Worm (Caenorhabditis elegans) whole organism, early embryonic: ENCODE measurements around the gene acl-6.
"Not testable (repeated sequence)": the region's sequence is repeated elsewhere in the genome, so short reads cannot be mapped to it uniquely, and the experiment has no call there.

Experiments
- B0310.2 ChIP-seq: sonication (generic microtip); optimal IDR thresholded peaks from 2 replicates; lab custom pipeline; 2016; ENCODE audit warnings: mild to moderate bottlenecking, missing genetic modification characterization, missing compliant biosample characterization
- F13C5.2 ChIP-seq: sonication (generic microtip); optimal IDR thresholded peaks from 2 replicates; lab custom pipeline; 2017; ENCODE audit warnings: mild to moderate bottlenecking, missing genetic modification characterization, inconsistent platforms, missing compliant biosample characterization
- aly-1 ChIP-seq: sonication (generic microtip); optimal IDR thresholded peaks from 2 replicates; lab custom pipeline; 2016; ENCODE audit warnings: missing genetic modification characterization, missing compliant biosample characterization
- ama-1 ChIP-seq: fragments of 150-350 bp; optimal IDR thresholded peaks from 2 replicates; lab custom pipeline; 2014
- ceh-13 ChIP-seq: fragments of 200-800 bp; sonication (Bioruptor generic); optimal IDR thresholded peaks from 2 replicates; lab custom pipeline; 2018; ENCODE audit warnings: mild to moderate bottlenecking, missing genetic modification characterization, missing compliant biosample characterization
- ceh-36 ChIP-seq: sonication (generic microtip); optimal IDR thresholded peaks from 2 replicates; lab custom pipeline; 2016; ENCODE audit warnings: missing genetic modification characterization, inconsistent platforms, missing compliant biosample characterization
- ets-7 ChIP-seq: sonication (generic microtip); optimal IDR thresholded peaks from 2 replicates; lab custom pipeline; 2016; ENCODE audit warnings: missing genotype, missing genetic modification characterization, missing compliant biosample characterization
- flt-1 ChIP-seq: fragments of 200-800 bp; sonication (Bioruptor generic); IDR thresholded peaks from 2 replicates; pipeline ENCODE4 v1.3.6; 2022; ENCODE audit warnings: missing genetic modification characterization, missing compliant biosample characterization
- hmbx-1 ChIP-seq: sonication (generic microtip); optimal IDR thresholded peaks from 2 replicates; lab custom pipeline; 2016; ENCODE audit warnings: mild to moderate bottlenecking, missing genetic modification characterization, missing compliant biosample characterization
- hmg-4 ChIP-seq: fragments of 200-800 bp; sonication (Bioruptor generic); optimal IDR thresholded peaks from 2 replicates; lab custom pipeline; 2018; ENCODE audit warnings: mild to moderate bottlenecking, missing genetic modification characterization, missing compliant biosample characterization
- hnd-1 ChIP-seq: sonication (generic microtip); optimal IDR thresholded peaks from 2 replicates; lab custom pipeline; 2016; ENCODE audit warnings: missing genetic modification characterization, missing compliant biosample characterization
- pes-1 ChIP-seq: fragments of 200-800 bp; sonication (Bioruptor generic); IDR thresholded peaks from 2 replicates; pipeline ENCODE4 v1.3.6; 2022; ENCODE audit warnings: missing genetic modification reagents, missing genetic modification characterization, missing compliant biosample characterization
- scrt-1 ChIP-seq: fragments of 200-800 bp; sonication (Bioruptor generic); IDR thresholded peaks from 2 replicates; pipeline ENCODE4 v1.3.6; 2022; ENCODE audit warnings: missing genetic modification characterization, missing compliant biosample characterization
- sea-1 ChIP-seq: fragments of 200-800 bp; sonication (Bioruptor generic); conservative IDR thresholded peaks from 2 replicates; pipeline ENCODE4 v1.3.6; 2022; ENCODE audit warnings: missing genetic modification characterization, missing compliant biosample characterization
- tbx-11 ChIP-seq: fragments of 200-800 bp; sonication (Bioruptor generic); IDR thresholded peaks from 2 replicates; pipeline ENCODE4 v1.3.6; 2022; ENCODE audit warnings: missing genetic modification characterization, missing compliant biosample characterization
- tbx-37 ChIP-seq: fragments of 200-800 bp; sonication (Bioruptor generic); conservative IDR thresholded peaks from 2 replicates; pipeline ENCODE4 v1.3.6; 2022; ENCODE audit warnings: missing genetic modification reagents, missing genetic modification characterization, missing compliant biosample characterization
- tra-4 ChIP-seq: sonication (generic microtip); optimal IDR thresholded peaks from 2 replicates; lab custom pipeline; 2017; ENCODE audit warnings: missing genetic modification characterization, missing compliant biosample characterization

acl-6 gene

ce11 chrV:5459806-5460205 lies 26.6 kb downstream of the acl-6 start, which contains the start of gene ZC317.2:
ZC317.2 (plus strand) TSS chrV:5460106.
- TF ChIP-seq tbx-37 (GFP tag; lab: Robert Waterston, UW): no peak
- no peak for TF ChIP-seq B0310.2 (tag; lab: Kevin White, UChicago)
- no peak for TF ChIP-seq ceh-36 (tag; lab: Kevin White, UChicago)
- TF ChIP-seq sea-1 (GFP tag; lab: Robert Waterston, UW): no peak

ce11 chrV:5462894-5463293 lies 29.7 kb downstream of the acl-6 start, which contains the start of gene srg-67:
srg-67 (minus strand) TSS chrV:5462994.
- TF ChIP-seq hmg-4 (no peak), ceh-13 (GFP tag; lab: Kevin White, UChicago) (no peak), tra-4 (tag; lab: Kevin White, UChicago) (no peak), hnd-1 (no peak), ama-1 (lab: Kevin White, UChicago) (no peak), flt-1 (GFP tag; lab: Robert Waterston, UW) (no peak), tbx-11 (GFP tag; lab: Robert Waterston, UW) (no peak), ets-7 (tag; lab: Kevin White, UChicago) (no peak), scrt-1 (GFP tag; lab: Robert Waterston, UW) (no peak), hmbx-1 (tag; lab: Kevin White, UChicago) (no peak), sea-1 (GFP tag; lab: Robert Waterston, UW) (no peak), B0310.2 (tag; lab: Kevin White, UChicago) (no peak), pes-1 (GFP tag; lab: Robert Waterston, UW) (no peak), aly-1 (tag; lab: Kevin White, UChicago) (no peak), F13C5.2 (no peak), tbx-37 (GFP tag; lab: Robert Waterston, UW) (no peak)

- TF ChIP-seq tra-4 (tag; lab: Kevin White, UChicago) (no peak), tbx-37 (GFP tag; lab: Robert Waterston, UW) (no peak), hmg-4 (no peak)
Observed at ce11 chrV:5465335-5465734, 32.1 kb downstream of the acl-6 start, which contains the start of gene srg-68. srg-68 (minus strand) TSS chrV:5465435.

- TF ChIP-seq hmbx-1 (tag; lab: Kevin White, UChicago); aly-1 (tag; lab: Kevin White, UChicago); scrt-1 (GFP tag; lab: Robert Waterston, UW): not testable (repeated sequence)
Observed at ce11 chrV:5468489-5468888, 35.3 kb downstream of the acl-6 start, which contains the start of gene ZC317.6. ZC317.6 (minus strand) TSS chrV:5468589.

ce11 chrV:5470930-5471329 lies 37.7 kb downstream of the acl-6 start, which contains the start of gene ZC317.7:
ZC317.7 (minus strand) TSS chrV:5471030.
- TF ChIP-seq ama-1 (lab: Kevin White, UChicago); ceh-36 (tag; lab: Kevin White, UChicago); F13C5.2: not testable (repeated sequence)

- TF ChIP-seq ceh-13 (GFP tag; lab: Kevin White, UChicago) (no peak), F13C5.2 (no peak), ama-1 (lab: Kevin White, UChicago) (no peak), sea-1 (GFP tag; lab: Robert Waterston, UW) (no peak), hnd-1 (no peak), flt-1 (GFP tag; lab: Robert Waterston, UW) (no peak), tbx-37 (GFP tag; lab: Robert Waterston, UW) (no peak), hmbx-1 (tag; lab: Kevin White, UChicago) (no peak), ceh-36 (tag; lab: Kevin White, UChicago) (no peak), scrt-1 (GFP tag; lab: Robert Waterston, UW) (no peak), pes-1 (GFP tag; lab: Robert Waterston, UW) (no peak), aly-1 (tag; lab: Kevin White, UChicago) (no peak), tbx-11 (GFP tag; lab: Robert Waterston, UW) (no peak), B0310.2 (tag; lab: Kevin White, UChicago) (no peak), ets-7 (tag; lab: Kevin White, UChicago) (no peak), tra-4 (tag; lab: Kevin White, UChicago) (no peak), hmg-4 (no peak)
Observed at ce11 chrV:5477719-5478118, 44.5 kb downstream of the acl-6 start.

- TF ChIP-seq tbx-11 (GFP tag; lab: Robert Waterston, UW): no peak
- TF ChIP-seq sea-1 (GFP tag; lab: Robert Waterston, UW): no peak
- TF ChIP-seq ceh-36 (tag; lab: Kevin White, UChicago): no peak
- TF ChIP-seq ama-1 (lab: Kevin White, UChicago): no peak
- no peak for TF ChIP-seq tra-4 (tag; lab: Kevin White, UChicago)
- no peak for TF ChIP-seq hnd-1
- no peak for TF ChIP-seq B0310.2 (tag; lab: Kevin White, UChicago)
- no peak for TF ChIP-seq scrt-1 (GFP tag; lab: Robert Waterston, UW)
- TF ChIP-seq ets-7 (tag; lab: Kevin White, UChicago): no peak
Observed at ce11 chrV:5482315-5482714, 49.1 kb downstream of the acl-6 start, which contains the start of gene srg-66. srg-66 (minus strand) TSS chrV:5482415.

ce11 chrV:5484866-5485265 lies 51.7 kb downstream of the acl-6 start, which contains the start of gene srg-65:
srg-65 (minus strand) TSS chrV:5484966.
- TF ChIP-seq B0310.2 (tag; lab: Kevin White, UChicago) (no peak), ceh-13 (GFP tag; lab: Kevin White, UChicago) (no peak), F13C5.2 (no peak), hmg-4 (no peak), ets-7 (tag; lab: Kevin White, UChicago) (no peak), ceh-36 (tag; lab: Kevin White, UChicago) (no peak), flt-1 (GFP tag; lab: Robert Waterston, UW) (no peak), scrt-1 (GFP tag; lab: Robert Waterston, UW) (no peak), tbx-37 (GFP tag; lab: Robert Waterston, UW) (no peak), tbx-11 (GFP tag; lab: Robert Waterston, UW) (no peak), hmbx-1 (tag; lab: Kevin White, UChicago) (no peak), tra-4 (tag; lab: Kevin White, UChicago) (no peak), hnd-1 (no peak), ama-1 (lab: Kevin White, UChicago) (no peak), sea-1 (GFP tag; lab: Robert Waterston, UW) (no peak), aly-1 (tag; lab: Kevin White, UChicago) (no peak)
